Worm (Caenorhabditis elegans): ENCODE data around the gene ZK1290.15.

Gene ZK1290.15

DNA sequence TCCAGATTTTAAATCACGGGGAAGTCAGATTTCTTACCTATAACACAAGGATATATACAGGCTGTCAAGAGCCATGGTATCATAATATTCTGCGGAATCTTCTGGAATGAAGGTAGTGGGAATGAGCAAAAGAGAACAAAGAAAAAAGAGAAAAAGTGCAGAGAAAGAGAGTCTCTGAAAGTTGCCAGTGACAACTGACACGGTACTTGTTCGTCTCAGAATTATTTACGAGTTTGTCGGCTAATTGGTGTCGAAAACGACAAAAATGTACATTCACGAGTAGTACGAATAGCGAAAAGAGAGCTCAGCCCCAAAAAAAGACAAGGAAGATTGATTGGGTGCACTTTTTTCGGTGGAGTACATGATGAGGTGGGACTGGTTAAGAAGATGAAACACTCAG, 40.4 kb upstream of the ZK1290.15 start, which contains the start of gene cah-2:
Gene cah-2, minus strand, starts transcription at position 101 of the 400 bp plus-strand sequence.
- no peak for TF ChIP-seq F10E7.11 (tag; optimal IDR thresholded peaks at IDR 0.05)
- TF ChIP-seq zfh-2 (GFP tag; conservative IDR thresholded peaks at IDR 0.05): no peak
- TF ChIP-seq let-607 (tag; optimal IDR thresholded peaks at IDR 0.05): no peak
- no peak for TF ChIP-seq F22D6.2 (tag; optimal IDR thresholded peaks at IDR 0.05)
- TF ChIP-seq F39B2.1 (GFP tag; IDR thresholded peaks at IDR 0.05): no peak
- TF ChIP-seq dox-1 (GFP tag; IDR thresholded peaks at IDR 0.05): no peak
- no peak for TF ChIP-seq hmg-1.2 (GFP tag; IDR thresholded peaks at IDR 0.05)
- no peak for TF ChIP-seq dpff-1 (tag; optimal IDR thresholded peaks at IDR 0.05)
- TF ChIP-seq ekl-4 (GFP tag; IDR thresholded peaks at IDR 0.05): no peak
- TF ChIP-seq F52B5.7 (tag; optimal IDR thresholded peaks at IDR 0.05): no peak
- TF ChIP-seq let-526 (GFP tag; IDR thresholded peaks at IDR 0.05): no peak
- TF ChIP-seq egl-44 (GFP tag; IDR thresholded peaks at IDR 0.05): no peak
- no peak for TF ChIP-seq zim-3 (tag; optimal IDR thresholded peaks at IDR 0.05)
- TF ChIP-seq mes-4 (tag; optimal IDR thresholded peaks at IDR 0.05): no peak
- no peak for TF ChIP-seq D2030.7 (GFP tag; IDR thresholded peaks at IDR 0.05)
- no peak for TF ChIP-seq rec-8 (tag; optimal IDR thresholded peaks at IDR 0.05)
- no peak for TF ChIP-seq sdz-38 (tag; optimal IDR thresholded peaks at IDR 0.05)
- TF ChIP-seq hlh-12 (tag; optimal IDR thresholded peaks at IDR 0.05): no peak
- no peak for TF ChIP-seq madf-8 (GFP tag; conservative IDR thresholded peaks at IDR 0.05)
- no peak for TF ChIP-seq F37B4.10 (GFP tag; IDR thresholded peaks at IDR 0.05)

DNA sequence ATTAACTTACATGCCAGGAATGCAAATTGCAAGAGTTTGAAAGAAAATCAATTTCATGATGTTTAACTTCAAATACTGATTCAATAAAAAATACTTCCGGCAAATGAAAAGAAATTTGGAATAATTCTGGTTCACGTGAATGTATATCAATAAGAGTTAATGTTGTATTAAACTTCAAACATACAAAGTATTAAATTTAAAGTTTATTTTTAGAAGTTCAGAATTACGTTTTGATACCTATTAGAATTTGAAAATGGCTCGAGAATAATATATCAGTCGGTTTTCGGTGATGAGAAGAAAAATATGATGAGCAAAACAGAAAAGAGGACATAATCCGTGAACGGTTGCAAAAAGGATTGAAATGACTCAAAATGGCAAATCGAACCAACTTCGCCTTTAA, 33.8 kb upstream of the ZK1290.15 start, which contains the start of gene D1022.9:
Gene D1022.9, minus strand, starts transcription at position 101 of the 400 bp plus-strand sequence.
- no peak for TF ChIP-seq akir-1 (GFP tag; optimal IDR thresholded peaks at IDR 0.05)
- no peak for TF ChIP-seq ceh-40 (GFP tag; IDR thresholded peaks at IDR 0.05)
- TF ChIP-seq F39B2.1 (GFP tag; IDR thresholded peaks at IDR 0.05): no peak

DNA sequence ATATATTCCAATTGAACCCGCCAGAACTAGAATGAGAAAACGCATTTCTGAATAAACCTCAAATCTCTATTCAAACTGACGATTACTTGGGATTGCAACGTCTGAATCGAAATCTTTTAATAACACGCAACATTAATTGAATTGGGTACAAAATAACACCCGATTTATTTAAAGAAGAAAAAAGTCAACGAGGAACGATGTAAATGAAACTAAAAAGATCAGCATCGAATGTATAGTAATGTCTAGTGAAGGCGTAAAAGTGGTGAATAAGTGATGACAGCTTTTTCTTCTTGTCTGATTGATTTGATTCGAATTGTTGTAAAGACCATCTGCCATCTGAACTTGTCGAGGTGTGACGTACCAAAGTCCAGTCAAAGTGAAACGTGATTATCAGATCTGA, 29.8 kb upstream of the ZK1290.15 start, which contains the start of gene nas-23:
Gene nas-23, minus strand, starts transcription at position 101 of the 400 bp plus-strand sequence.
- TF ChIP-seq fkh-3 (tag; optimal IDR thresholded peaks at IDR 0.05) (no peak), F23B12.7 (tag; optimal IDR thresholded peaks at IDR 0.05; ENCODE audit: insufficient read depth) (no peak), zfh-2 (GFP tag; conservative IDR thresholded peaks at IDR 0.05) (no peak), F57C9.4 (tag; optimal IDR thresholded peaks at IDR 0.05) (no peak)

DNA sequence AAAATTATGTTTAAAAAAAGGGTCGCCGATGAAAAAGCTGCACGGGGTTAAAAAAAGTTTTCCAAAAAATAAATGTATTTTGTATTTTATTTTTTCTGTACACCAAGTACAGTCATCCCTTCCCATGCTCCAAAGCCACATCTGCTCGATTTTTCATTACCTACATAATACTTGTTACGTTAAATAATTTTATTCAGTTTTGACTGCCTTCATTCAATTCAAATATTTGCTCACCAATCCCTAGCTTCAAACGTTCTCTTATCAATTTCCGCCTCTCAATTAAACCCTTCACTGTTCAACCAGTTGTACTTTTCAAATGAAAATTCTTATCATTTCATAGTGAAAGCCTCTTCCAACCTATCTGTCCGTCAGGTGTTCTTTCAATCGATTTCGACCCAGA, 29.2 kb upstream of the ZK1290.15 start, which contains the start of gene R10H1.1:
Gene R10H1.1, plus strand, starts transcription at position 301 of the 400 bp plus-strand sequence.
- TF ChIP-seq ztf-25 (GFP tag; IDR thresholded peaks at IDR 0.05) (no peak), athp-1 (tag; optimal IDR thresholded peaks at IDR 0.05) (no peak), efl-1 (GFP tag; optimal IDR thresholded peaks at IDR 0.05) (no peak), unc-130 (GFP tag; optimal IDR thresholded peaks at IDR 0.05) (no peak), hmg-20 (GFP tag; IDR thresholded peaks at IDR 0.05) (no peak), pha-4 (tag; optimal IDR thresholded peaks at IDR 0.05) (no peak), ztf-22 (GFP tag; optimal IDR thresholded peaks at IDR 0.05) (no peak), egrh-3 (GFP tag; IDR thresholded peaks at IDR 0.05) (no peak), xnd-1 (tag; optimal IDR thresholded peaks at IDR 0.05) (no peak), hrde-1 (tag; optimal IDR thresholded peaks at IDR 0.05; ENCODE audit: borderline replicate concordance) (no peak), F49E8.2 (tag; optimal IDR thresholded peaks at IDR 0.05; ENCODE audit: insufficient read depth) (no peak), F37B4.10 (GFP tag; IDR thresholded peaks at IDR 0.05) (no peak), fkh-3 (tag; optimal IDR thresholded peaks at IDR 0.05) (no peak), ztf-18 (tag; optimal IDR thresholded peaks at IDR 0.05) (no peak), zfh-2 (GFP tag; conservative IDR thresholded peaks at IDR 0.05) (no peak), F57C9.4 (tag; optimal IDR thresholded peaks at IDR 0.05) (no peak), nfya-1 (tag; optimal IDR thresholded peaks at IDR 0.05; ENCODE audit: borderline replicate concordance, insufficient read depth) (no peak), hlh-12 (tag; optimal IDR thresholded peaks at IDR 0.05) (no peak), ceh-79 (tag; optimal IDR thresholded peaks at IDR 0.05) (no peak)

Data from whole organism, young adult.